Worm (Caenorhabditis elegans) whole organism, L2 larva: ENCODE measurements around the gene srh-95.
A peak's percentile ranks its signal among the peaks of the same experiment; 100 is the strongest.

ENCODE experiments used
- R02D3.7 ChIP-seq: fragments of 150-350 bp; optimal IDR thresholded peaks from 2 replicates; lab custom pipeline; 2014; ENCODE audit warnings: missing biosample characterization, missing genetic modification characterization
- Y55F3AM.14 ChIP-seq: fragments of 200-800 bp; sonication (Bioruptor generic); optimal IDR thresholded peaks from 2 replicates; lab custom pipeline; 2018; ENCODE audit warnings: mild to moderate bottlenecking, missing genetic modification characterization, missing compliant biosample characterization
- ZK546.5 ChIP-seq: sonication (generic microtip); optimal IDR thresholded peaks from 2 replicates; lab custom pipeline; 2017; ENCODE audit warnings: missing biosample characterization, missing genetic modification characterization
- blmp-1 ChIP-seq: sonication (generic microtip); optimal IDR thresholded peaks from 2 replicates; lab custom pipeline; 2017; ENCODE audit warnings: missing genetic modification characterization, mild to moderate bottlenecking, missing compliant biosample characterization, antibody characterized with exemption, moderate library complexity; ENCODE audit not compliant: insufficient read depth
- crh-2 ChIP-seq: sonication (generic microtip); optimal IDR thresholded peaks from 2 replicates; lab custom pipeline; 2017; ENCODE audit warnings: missing biosample characterization, missing genetic modification characterization
- dmd-4 ChIP-seq: sonication (generic microtip); optimal IDR thresholded peaks from 2 replicates; lab custom pipeline; 2017; ENCODE audit warnings: missing biosample characterization, missing genetic modification characterization
- elt-1 ChIP-seq: fragments of 150-350 bp; optimal IDR thresholded peaks from 2 replicates; lab custom pipeline; 2014; ENCODE audit warnings: missing biosample characterization, missing genetic modification characterization
- fos-1 ChIP-seq: fragments of 150-350 bp; optimal IDR thresholded peaks from 2 replicates; lab custom pipeline; 2014; ENCODE audit warnings: missing biosample characterization, missing genetic modification characterization
- gmeb-1 ChIP-seq: fragments of 150-350 bp; optimal IDR thresholded peaks from 2 replicates; lab custom pipeline; 2014; ENCODE audit warnings: missing biosample characterization, missing genetic modification characterization
- lin-11 ChIP-seq: fragments of 150-350 bp; sonication (generic microtip); optimal IDR thresholded peaks from 2 replicates; lab custom pipeline; 2014; ENCODE audit warnings: missing biosample characterization, missing genetic modification characterization, inconsistent platforms, mixed read lengths
- lin-13 ChIP-seq: fragments of 150-350 bp; optimal IDR thresholded peaks from 2 replicates; lab custom pipeline; 2014; ENCODE audit warnings: missing biosample characterization, missing genetic modification reagents, missing genetic modification characterization
- lsy-2 ChIP-seq, 2 experiments: fragments of 150-350 bp in 1 of 2; sonication (generic microtip) in 1 of 2; optimal IDR thresholded peaks; 2 replicates each; lab custom pipeline; 2014 to 2017; ENCODE audit warnings: missing biosample characterization in 2 of 2, missing genetic modification characterization in 2 of 2
- mab-5 ChIP-seq: fragments of 150-350 bp; optimal IDR thresholded peaks from 2 replicates; lab custom pipeline; 2014; ENCODE audit warnings: missing biosample characterization, missing genetic modification characterization
- mdl-1 ChIP-seq, 2 experiments: fragments of 150-350 bp in 1 of 2; sonication (generic microtip) in 1 of 2; optimal IDR thresholded peaks; 2 replicates each; lab custom pipeline; 2017; ENCODE audit warnings: missing biosample characterization in 2 of 2, missing genetic modification characterization in 2 of 2
- nhr-10 ChIP-seq: sonication (generic microtip); optimal IDR thresholded peaks from 2 replicates; lab custom pipeline; 2017; ENCODE audit warnings: missing biosample characterization, missing genetic modification characterization
- nhr-12 ChIP-seq: fragments of 150-350 bp; optimal IDR thresholded peaks from 2 replicates; lab custom pipeline; 2014; ENCODE audit warnings: missing biosample characterization, missing genetic modification characterization
- nhr-129 ChIP-seq: fragments of 150-350 bp; optimal IDR thresholded peaks from 2 replicates; lab custom pipeline; 2014; ENCODE audit warnings: missing biosample characterization, missing genetic modification characterization
- nhr-21 ChIP-seq: fragments of 150-350 bp; optimal IDR thresholded peaks from 2 replicates; lab custom pipeline; 2014; ENCODE audit warnings: missing biosample characterization, missing genetic modification characterization
- nhr-23 ChIP-seq: fragments of 150-350 bp; optimal IDR thresholded peaks from 2 replicates; lab custom pipeline; 2014; ENCODE audit warnings: missing biosample characterization, missing genetic modification reagents, missing genetic modification characterization
- nhr-237 ChIP-seq: fragments of 150-350 bp; optimal IDR thresholded peaks from 2 replicates; lab custom pipeline; 2014; ENCODE audit warnings: missing biosample characterization, missing genetic modification characterization
- nhr-6 ChIP-seq: fragments of 150-350 bp; optimal IDR thresholded peaks from 2 replicates; lab custom pipeline; 2014; ENCODE audit warnings: missing biosample characterization, missing genetic modification characterization
- nhr-77 ChIP-seq: fragments of 150-350 bp; optimal IDR thresholded peaks from 2 replicates; lab custom pipeline; 2014; ENCODE audit warnings: missing biosample characterization, missing genetic modification characterization
- peb-1 ChIP-seq: fragments of 150-350 bp; optimal IDR thresholded peaks from 2 replicates; lab custom pipeline; 2014; ENCODE audit warnings: missing biosample characterization, missing genetic modification characterization
- sem-4 ChIP-seq: fragments of 150-350 bp; optimal IDR thresholded peaks from 2 replicates; lab custom pipeline; 2014; ENCODE audit warnings: missing biosample characterization, missing genetic modification reagents, missing genetic modification characterization
- sma-3 ChIP-seq: sonication (generic microtip); optimal IDR thresholded peaks from 2 replicates; lab custom pipeline; 2016; ENCODE audit warnings: missing genetic modification reagents, missing genetic modification characterization, missing compliant biosample characterization
- sma-9 ChIP-seq, 2 experiments: fragments of 150-350 bp in 1 of 2; sonication (generic microtip) in 1 of 2; optimal IDR thresholded peaks; 2 replicates each; lab custom pipeline; 2014 to 2016; ENCODE audit warnings: missing genetic modification characterization in 2 of 2, mild to moderate bottlenecking in 1 of 2, missing biosample characterization in 1 of 2, missing compliant biosample characterization in 1 of 2, missing genetic modification reagents in 1 of 2, moderate library complexity in 1 of 2
- unc-62 ChIP-seq: fragments of 150-350 bp; optimal IDR thresholded peaks from 2 replicates; lab custom pipeline; 2014; ENCODE audit warnings: missing biosample characterization, missing genetic modification reagents, missing genetic modification characterization
- zag-1 ChIP-seq: fragments of 150-350 bp; optimal IDR thresholded peaks from 2 replicates; lab custom pipeline; 2014; ENCODE audit warnings: missing biosample characterization, missing genetic modification characterization

The srh-95 gene

DNA sequence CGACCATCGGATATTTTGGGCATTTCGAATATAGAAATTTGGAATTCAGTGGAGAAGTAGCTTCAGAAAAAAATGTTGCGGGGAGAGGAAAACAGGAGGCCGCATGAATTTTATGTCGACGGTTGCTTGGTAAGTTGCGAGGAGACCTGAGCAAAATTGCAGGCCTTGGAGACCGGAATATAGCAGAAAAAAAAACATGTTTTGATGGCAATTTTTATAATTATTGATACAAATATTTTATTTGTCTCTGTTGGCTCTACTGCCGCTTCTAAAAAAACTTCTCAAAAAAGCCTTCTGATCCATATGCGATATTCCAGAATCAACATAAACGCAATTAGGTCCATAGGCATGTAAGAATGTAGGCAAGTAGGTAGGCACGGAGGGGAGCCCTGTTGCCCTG, 28.7 kb downstream of the srh-95 start, which contains the start of gene pacl-1:
pacl-1 (minus strand) TSS at position 101 of the 400 bp plus-strand sequence.
- TF ChIP-seq sma-3 (GFP tag; lab: Kevin White, UChicago) = no peak
- TF ChIP-seq gmeb-1 = no peak
- no peak for TF ChIP-seq nhr-77 (tag; lab: Kevin White, UChicago)
- no peak for TF ChIP-seq fos-1 (tag; lab: Kevin White, UChicago)
- no peak for TF ChIP-seq crh-2
- no peak for TF ChIP-seq sem-4
- no peak for TF ChIP-seq dmd-4 (tag; lab: Kevin White, UChicago)
- TF ChIP-seq, all 48 proteins: peak for 0

DNA sequence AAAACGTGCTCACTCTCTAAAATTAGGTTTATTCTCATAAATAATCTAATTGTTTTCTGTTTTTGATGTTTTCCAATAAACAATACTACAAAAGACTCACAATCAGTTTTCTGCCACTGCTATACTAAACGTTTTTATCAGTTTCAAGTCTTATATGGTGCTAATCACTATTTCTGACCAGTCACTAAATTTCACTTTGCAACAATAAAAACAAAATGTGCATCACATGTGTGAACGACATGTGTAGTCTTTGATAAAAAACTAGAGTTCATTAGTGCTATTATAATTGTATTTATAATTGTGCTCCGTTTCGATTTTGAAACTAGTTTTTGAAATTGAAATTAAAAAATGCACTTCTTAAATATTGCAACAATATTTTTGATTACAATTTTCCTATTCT, 31.2 kb downstream of the srh-95 start, which contains the start of gene cyp-37B1:
cyp-37B1 (plus strand) TSS at position 199 of the 400 bp plus-strand sequence.
- TF ChIP-seq nhr-23 (tag; lab: Kevin White, UChicago) = no peak
- TF ChIP-seq sma-9 (GFP tag; optimal IDR thresholded peaks at IDR 0.05; lab: Kevin White, UChicago) = peak; percentile 76
- no peak for TF ChIP-seq sma-9 (tag; optimal IDR thresholded peaks at IDR 0.05; lab: Kevin White, UChicago)
- TF ChIP-seq crh-2 = peak; percentile 10
- peak; percentile 64 for TF ChIP-seq fos-1 (tag; lab: Kevin White, UChicago)
- peak; percentile 45 for TF ChIP-seq gmeb-1

DNA sequence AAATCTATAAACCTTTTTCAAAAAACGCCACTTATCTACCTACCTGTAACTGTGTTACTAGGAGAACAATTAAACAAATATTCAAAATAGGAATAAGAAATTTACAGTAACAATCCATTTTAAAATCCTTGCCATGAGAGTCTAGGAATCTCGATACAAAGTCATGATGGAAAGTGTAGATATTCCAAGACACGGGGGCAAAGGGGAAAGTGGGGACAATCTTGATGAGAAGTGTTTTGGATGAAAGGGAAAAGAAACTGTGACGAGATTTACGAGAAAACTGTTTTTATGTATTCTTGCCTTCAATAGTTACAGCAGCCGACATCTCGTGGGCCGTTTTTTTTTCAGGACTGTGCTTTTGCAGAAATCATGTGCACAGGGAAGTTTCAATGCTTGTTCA, 35.5 kb downstream of the srh-95 start, which contains the start of gene F28G4.2:
F28G4.2 (minus strand) TSS at position 175 of the 400 bp plus-strand sequence.
- TF ChIP-seq lsy-2 (tag; optimal IDR thresholded peaks at IDR 0.05; lab: Kevin White, UChicago) (no peak), lin-11 (tag; lab: Kevin White, UChicago) (no peak), blmp-1 (tag; lab: Kevin White, UChicago) (peak; percentile 40), sem-4 (no peak)

DNA sequence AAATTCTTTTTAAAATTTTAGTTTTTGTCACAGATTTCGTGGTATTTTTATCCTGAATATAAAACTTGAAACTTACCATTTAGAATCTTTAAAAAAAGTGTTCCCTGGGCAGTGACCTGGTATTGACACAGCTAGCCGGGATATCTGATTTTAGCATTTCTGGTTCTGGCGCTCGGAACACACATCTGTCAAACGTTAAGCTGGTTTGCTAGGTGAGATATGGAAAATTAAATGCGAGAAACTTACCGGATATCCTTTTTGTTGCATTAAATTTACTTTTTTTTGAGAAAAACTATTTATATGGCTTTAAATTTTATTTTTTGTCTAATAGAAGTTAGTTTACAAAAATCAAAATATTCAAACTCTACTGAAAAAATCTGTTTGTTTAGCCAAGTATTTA, 39.1 kb downstream of the srh-95 start, which contains the start of gene F28G4.4:
F28G4.4 (minus strand) TSS at position 101 of the 400 bp plus-strand sequence.
- TF ChIP-seq nhr-77 (tag; lab: Kevin White, UChicago) (no peak), zag-1 (no peak), fos-1 (tag; lab: Kevin White, UChicago) (no peak), nhr-237 (no peak), lin-13 (GFP tag; lab: Kevin White, UChicago) (no peak), mdl-1 (tag; optimal IDR thresholded peaks at IDR 0.05; lab: Kevin White, UChicago) (no peak), peb-1 (tag; lab: Kevin White, UChicago) (no peak), Y55F3AM.14 (GFP tag; lab: Kevin White, UChicago) (no peak), elt-1 (tag; lab: Kevin White, UChicago) (no peak), lsy-2 (tag; optimal IDR thresholded peaks at IDR 0.05; lab: Kevin White, UChicago) (no peak), nhr-129 (tag; lab: Kevin White, UChicago) (no peak), gmeb-1 (no peak)

DNA sequence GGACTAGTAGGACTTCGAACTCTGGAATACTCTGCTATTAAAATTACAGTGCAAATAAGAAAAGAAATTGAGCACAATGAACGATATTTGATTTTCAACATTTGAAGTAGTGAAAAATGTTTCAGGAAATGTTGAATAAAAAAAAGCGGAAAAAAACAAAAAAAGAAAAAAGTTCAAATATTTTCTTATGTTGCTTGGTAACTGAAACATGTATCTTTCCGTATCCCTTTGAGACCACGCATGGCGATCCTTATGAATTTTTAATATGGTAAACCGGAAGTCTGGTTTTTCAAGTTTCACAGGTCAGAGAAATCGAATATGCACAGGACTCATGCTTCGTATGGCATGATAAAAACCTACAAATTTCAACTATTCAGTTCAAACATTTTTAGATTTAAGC, 40.9 kb downstream of the srh-95 start, which contains the start of gene F28G4.3:
F28G4.3 (minus strand) TSS at position 101 of the 400 bp plus-strand sequence.
- TF ChIP-seq nhr-77 (tag; lab: Kevin White, UChicago) (no peak), nhr-10 (no peak), nhr-21 (no peak), nhr-237 (no peak)

DNA sequence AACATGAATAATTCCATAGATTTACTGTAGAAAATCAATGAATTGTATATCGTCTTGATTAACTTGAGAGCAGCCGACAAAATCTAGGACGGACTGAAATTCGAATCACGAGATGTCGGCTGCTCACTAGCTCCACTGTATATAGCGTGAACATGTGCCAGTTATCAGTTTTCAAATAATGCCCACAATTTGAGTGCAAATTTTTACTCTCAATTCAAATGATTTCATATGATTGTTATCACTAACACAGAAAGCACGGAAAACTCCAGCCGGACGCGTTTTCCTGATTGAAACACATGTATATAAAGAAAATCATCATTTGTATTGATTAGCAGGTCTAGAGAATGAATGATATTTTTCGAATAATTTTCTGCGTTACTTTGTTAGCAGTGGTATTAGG, 45.7 kb downstream of the srh-95 start, which contains the start of gene oac-5:
oac-5 (plus strand) TSS at position 301 of the 400 bp plus-strand sequence.
- TF ChIP-seq nhr-10 = no peak
- no peak for TF ChIP-seq nhr-6 (tag; lab: Kevin White, UChicago)
- no peak for TF ChIP-seq R02D3.7 (tag; lab: Kevin White, UChicago)
- no peak for TF ChIP-seq unc-62 (GFP tag; lab: Kevin White, UChicago)
- TF ChIP-seq ZK546.5 (tag; lab: Kevin White, UChicago) = no peak
- no peak for TF ChIP-seq sem-4
- TF ChIP-seq fos-1 (tag; lab: Kevin White, UChicago) = no peak
- no peak for TF ChIP-seq nhr-12 (tag; lab: Kevin White, UChicago)
- no peak for TF ChIP-seq crh-2
- no peak for TF ChIP-seq dmd-4 (tag; lab: Kevin White, UChicago)
- TF ChIP-seq gmeb-1 = no peak

DNA sequence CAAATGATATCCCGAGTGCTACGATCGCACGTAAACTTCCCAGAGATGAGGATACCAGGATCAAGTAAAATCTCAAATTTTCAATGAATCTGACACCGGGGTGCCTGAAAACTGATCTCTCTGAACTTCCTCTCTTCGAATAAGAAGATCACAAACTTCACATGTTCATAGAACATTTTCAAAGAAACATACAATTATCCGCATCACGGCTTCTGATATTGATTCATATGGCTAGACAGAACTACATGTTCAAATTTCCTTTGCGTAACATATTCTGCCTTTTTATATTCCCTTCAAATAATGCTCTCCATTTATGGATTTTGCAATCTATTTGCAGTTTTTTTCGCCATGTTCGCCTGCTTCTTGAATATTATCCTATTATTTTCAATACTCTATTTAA, 50.4 kb downstream of the srh-95 start, which contains the start of gene srbc-83:
srbc-83 (plus strand) TSS at position 301 of the 400 bp plus-strand sequence.
- TF ChIP-seq mab-5 (tag; lab: Kevin White, UChicago) (no peak), sem-4 (no peak)
